Worm (Caenorhabditis elegans) whole organism, mixed stage, embryonic: ENCODE results near the gene T04G9.6.

Experiments used
- bed-3 ChIP-seq: fragments of 200-800 bp; sonication (Bioruptor generic); optimal IDR thresholded peaks from 3 replicates; lab custom pipeline; 2018; ENCODE audit warnings: mild to moderate bottlenecking, missing genetic modification characterization, moderate library complexity, missing compliant biosample characterization
- blmp-1 ChIP-seq: fragments of 150-350 bp; optimal IDR thresholded peaks from 2 replicates; lab custom pipeline; 2014; ENCODE audit warnings: missing biosample characterization, missing genetic modification characterization
- ceh-39 ChIP-seq: fragments of 150-350 bp; optimal IDR thresholded peaks from 2 replicates; lab custom pipeline; 2014; ENCODE audit warnings: missing biosample characterization, missing genetic modification characterization
- ceh-43 ChIP-seq: fragments of 200-800 bp; sonication (Bioruptor generic); optimal IDR thresholded peaks from 2 replicates; lab custom pipeline; 2018; ENCODE audit warnings: mild to moderate bottlenecking, missing genetic modification characterization, moderate library complexity, missing compliant biosample characterization
- ceh-83 ChIP-seq: fragments of 200-800 bp; sonication (Bioruptor generic); optimal IDR thresholded peaks from 2 replicates; lab custom pipeline; 2018; ENCODE audit warnings: mild to moderate bottlenecking, missing genetic modification characterization, missing compliant biosample characterization
- ces-1 ChIP-seq: fragments of 150-350 bp; optimal IDR thresholded peaks from 2 replicates; lab custom pipeline; 2014; ENCODE audit warnings: missing biosample characterization, missing genetic modification reagents, missing genetic modification characterization
- cnd-1 ChIP-seq: fragments of 200-800 bp; sonication (Bioruptor generic); optimal IDR thresholded peaks from 2 replicates; lab custom pipeline; 2018; ENCODE audit warnings: mild to moderate bottlenecking, missing genetic modification characterization, missing compliant biosample characterization
- drap-1 ChIP-seq: fragments of 200-800 bp; sonication (Bioruptor generic); optimal IDR thresholded peaks from 3 replicates; lab custom pipeline; 2018; ENCODE audit warnings: mild to moderate bottlenecking, missing genetic modification characterization, missing compliant biosample characterization
- elt-1 ChIP-seq: sonication (generic microtip); optimal IDR thresholded peaks from 2 replicates; lab custom pipeline; 2017; ENCODE audit warnings: missing genetic modification characterization, mild to moderate bottlenecking, missing compliant biosample characterization, antibody characterized with exemption, moderate library complexity, borderline replicate concordance; ENCODE audit not compliant: insufficient read depth
- elt-3 ChIP-seq: fragments of 150-350 bp; optimal IDR thresholded peaks from 2 replicates; lab custom pipeline; 2014; ENCODE audit warnings: missing biosample characterization, missing genetic modification characterization
- ham-2 ChIP-seq: fragments of 200-800 bp; sonication (Bioruptor generic); optimal IDR thresholded peaks from 2 replicates; lab custom pipeline; 2018; ENCODE audit warnings: mild to moderate bottlenecking, missing genetic modification characterization, missing compliant biosample characterization
- hlh-1 ChIP-seq: fragments of 150-350 bp; optimal IDR thresholded peaks from 2 replicates; lab custom pipeline; 2014; ENCODE audit warnings: missing biosample characterization, missing genetic modification reagents, missing genetic modification characterization
- lin-13 ChIP-seq: fragments of 150-350 bp; optimal IDR thresholded peaks from 2 replicates; lab custom pipeline; 2014; ENCODE audit warnings: missing biosample characterization, missing genetic modification characterization
- lin-32 ChIP-seq: fragments of 200-800 bp; sonication (Bioruptor generic); optimal IDR thresholded peaks from 2 replicates; lab custom pipeline; 2018; ENCODE audit warnings: mild to moderate bottlenecking, missing genetic modification characterization, missing compliant biosample characterization
- lsy-2 ChIP-seq: fragments of 150-350 bp; optimal IDR thresholded peaks from 2 replicates; lab custom pipeline; 2014; ENCODE audit warnings: missing biosample characterization, missing genetic modification characterization
- mab-5 ChIP-seq: fragments of 150-350 bp; optimal IDR thresholded peaks from 2 replicates; lab custom pipeline; 2014; ENCODE audit warnings: missing biosample characterization, missing genetic modification characterization
- mep-1 ChIP-seq: fragments of 150-350 bp; optimal IDR thresholded peaks from 2 replicates; lab custom pipeline; 2017; ENCODE audit warnings: missing biosample characterization, missing genetic modification reagents, missing genetic modification characterization, inconsistent platforms
- nhr-12 ChIP-seq: fragments of 150-350 bp; optimal IDR thresholded peaks from 2 replicates; lab custom pipeline; 2014; ENCODE audit warnings: missing biosample characterization, missing genetic modification characterization
- nhr-2 ChIP-seq: fragments of 150-350 bp; optimal IDR thresholded peaks from 2 replicates; lab custom pipeline; 2014; ENCODE audit warnings: missing biosample characterization, missing genetic modification characterization
- nhr-76 ChIP-seq: sonication (generic microtip); optimal IDR thresholded peaks from 2 replicates; lab custom pipeline; 2017; ENCODE audit warnings: missing biosample characterization, missing genetic modification characterization
- pha-4 ChIP-seq: fragments of 150-350 bp; optimal IDR thresholded peaks from 2 replicates; lab custom pipeline; 2018; ENCODE audit warnings: missing biosample characterization, missing genetic modification reagents, missing genetic modification characterization
- sem-2 ChIP-seq: fragments of 200-800 bp; sonication (Bioruptor generic); optimal IDR thresholded peaks from 2 replicates; lab custom pipeline; 2018; ENCODE audit warnings: mild to moderate bottlenecking, missing genetic modification characterization, missing compliant biosample characterization
- snpc-4 ChIP-seq: fragments of 150-350 bp; optimal IDR thresholded peaks from 2 replicates; lab custom pipeline; 2014; ENCODE audit warnings: missing biosample characterization, missing genetic modification characterization
- sptf-1 ChIP-seq: sonication (generic microtip); optimal IDR thresholded peaks from 2 replicates; lab custom pipeline; 2017; ENCODE audit warnings: mild to moderate bottlenecking, missing genetic modification characterization, moderate library complexity, missing compliant biosample characterization
- tbx-8 ChIP-seq: fragments of 200-800 bp; sonication (Bioruptor generic); optimal IDR thresholded peaks from 2 replicates; lab custom pipeline; 2018; ENCODE audit warnings: mild to moderate bottlenecking, missing genetic modification characterization, moderate library complexity, missing compliant biosample characterization
- unc-120 ChIP-seq: sonication (generic microtip); optimal IDR thresholded peaks from 2 replicates; lab custom pipeline; 2017; ENCODE audit warnings: missing genetic modification characterization, missing compliant biosample characterization; ENCODE audit not compliant: poor library complexity, severe bottlenecking
- unc-39 ChIP-seq: fragments of 150-350 bp; optimal IDR thresholded peaks from 2 replicates; lab custom pipeline; 2014; ENCODE audit warnings: missing biosample characterization, missing genetic modification characterization
- unc-62 ChIP-seq: fragments of 150-350 bp; optimal IDR thresholded peaks from 2 replicates; lab custom pipeline; 2014; ENCODE audit warnings: missing biosample characterization, missing genetic modification reagents, missing genetic modification characterization
- zip-8 ChIP-seq: fragments of 150-350 bp; optimal IDR thresholded peaks from 2 replicates; lab custom pipeline; 2014; ENCODE audit warnings: missing biosample characterization, missing genetic modification characterization
- ztf-11 ChIP-seq: fragments of 150-350 bp; optimal IDR thresholded peaks from 2 replicates; lab custom pipeline; 2014; ENCODE audit warnings: missing biosample characterization, missing genetic modification characterization

T04G9.6 gene

ce11 chrX:780027-780426 lies 4.7 kb downstream of the T04G9.6 start:
- TF ChIP-seq cnd-1 (tag; lab: Kevin White, UChicago) (no peak), ham-2 (GFP tag; lab: Kevin White, UChicago) (no peak), mep-1 (tag; lab: Kevin White, UChicago) (no peak), lin-13 (tag; lab: Kevin White, UChicago) (no peak), ztf-11 (no peak), ceh-39 (tag; lab: Kevin White, UChicago) (no peak), elt-1 (no peak), tbx-8 (no peak), mab-5 (no peak), blmp-1 (no peak), hlh-1 (tag; lab: Kevin White, UChicago) (no peak), snpc-4 (tag; lab: Kevin White, UChicago) (no peak), elt-3 (no peak), zip-8 (tag; lab: Kevin White, UChicago) (no peak)

ce11 chrX:779259-779658 lies 5.5 kb downstream of the T04G9.6 start:
- TF ChIP-seq ztf-11 (no peak), lsy-2 (tag; lab: Kevin White, UChicago) (no peak), ceh-43 (no peak), drap-1 (GFP tag; lab: Kevin White, UChicago) (no peak), sptf-1 (no peak), mep-1 (tag; lab: Kevin White, UChicago) (no peak), ceh-39 (tag; lab: Kevin White, UChicago) (no peak), cnd-1 (tag; lab: Kevin White, UChicago) (no peak), lin-13 (tag; lab: Kevin White, UChicago) (no peak), tbx-8 (no peak), unc-62 (GFP tag; lab: Kevin White, UChicago) (no peak), snpc-4 (tag; lab: Kevin White, UChicago) (no peak), zip-8 (tag; lab: Kevin White, UChicago) (no peak), nhr-12 (tag; lab: Kevin White, UChicago) (no peak), blmp-1 (no peak), pha-4 (tag; lab: Kevin White, UChicago) (no peak), lin-32 (GFP tag; lab: Kevin White, UChicago) (no peak), sem-2 (GFP tag; lab: Kevin White, UChicago) (no peak)

- TF ChIP-seq unc-62 (GFP tag; lab: Kevin White, UChicago) (no peak), sem-2 (GFP tag; lab: Kevin White, UChicago) (no peak), nhr-2 (tag; lab: Kevin White, UChicago) (no peak)
These were observed 7.3 kb downstream of the T04G9.6 start, which contains the start of gene nas-15 for ce11 chrX:777421-777820. Gene nas-15, plus strand, starts transcription at chrX:777721.

- TF ChIP-seq unc-120 (no peak), bed-3 (GFP tag; lab: Kevin White, UChicago) (no peak), elt-1 (peak; percentile 63), ztf-11 (no peak), cnd-1 (tag; lab: Kevin White, UChicago) (no peak), ceh-43 (no peak), unc-62 (GFP tag; lab: Kevin White, UChicago) (no peak), hlh-1 (tag; lab: Kevin White, UChicago) (no peak), ceh-83 (no peak)
These were observed 12.6 kb downstream of the T04G9.6 start, which contains the start of gene T04G9.4 for ce11 chrX:772184-772583. Gene T04G9.4, plus strand, starts transcription at chrX:772476.

ce11 chrX:770537-770936 lies 14.2 kb downstream of the T04G9.6 start, which contains the start of gene T04G9.7:
Gene T04G9.7, plus strand, starts transcription at chrX:770837.
- no peak for TF ChIP-seq ceh-39 (tag; lab: Kevin White, UChicago)

- TF ChIP-seq elt-1 (no peak), elt-3 (no peak), bed-3 (GFP tag; lab: Kevin White, UChicago) (no peak), pha-4 (tag; lab: Kevin White, UChicago) (no peak), ceh-43 (no peak), sptf-1 (no peak), nhr-76 (no peak), snpc-4 (tag; lab: Kevin White, UChicago) (no peak), ztf-11 (no peak), ceh-83 (no peak), nhr-2 (tag; lab: Kevin White, UChicago) (no peak), tbx-8 (no peak), lin-13 (tag; lab: Kevin White, UChicago) (no peak), lin-32 (GFP tag; lab: Kevin White, UChicago) (no peak), unc-39 (tag; lab: Kevin White, UChicago) (no peak), blmp-1 (no peak), ces-1 (no peak), drap-1 (GFP tag; lab: Kevin White, UChicago) (no peak), hlh-1 (tag; lab: Kevin White, UChicago) (no peak), mep-1 (tag; lab: Kevin White, UChicago) (no peak)
These were observed 15.2 kb downstream of the T04G9.6 start for ce11 chrX:769550-769949.
